Fruit fly (Drosophila melanogaster) whole organism, wandering third instar larva: ENCODE results near the gene Kaz.

ENCODE experiments used
- GATAd ChIP-seq: sonication (Bioruptor generic); optimal IDR thresholded peaks from 2 replicates; lab custom pipeline; 2016; ENCODE audit warnings: missing biosample characterization, missing genetic modification characterization
- HLH106 ChIP-seq: fragments of 200-800 bp; optimal IDR thresholded peaks from 3 replicates; lab custom pipeline; 2019; ENCODE audit warnings: missing biosample characterization, mild to moderate bottlenecking, missing genetic modification characterization, moderate library complexity
- Hr83 ChIP-seq: fragments of 200-300 bp; sonication (Bioruptor generic); optimal IDR thresholded peaks from 2 replicates; lab custom pipeline; 2016; ENCODE audit warnings: missing biosample characterization, mild to moderate bottlenecking, missing genetic modification characterization, moderate library complexity; ENCODE audit not compliant: poor library complexity, severe bottlenecking
- Jra ChIP-seq: sonication (Bioruptor generic); optimal IDR thresholded peaks from 2 replicates; lab custom pipeline; 2016; ENCODE audit warnings: missing biosample characterization, missing genetic modification characterization
- br ChIP-seq: fragments of 200-800 bp; sonication (Bioruptor generic); optimal IDR thresholded peaks from 2 replicates; lab custom pipeline; 2016; ENCODE audit warnings: missing biosample characterization, missing genetic modification characterization
- brk ChIP-seq: fragments of 200-800 bp; sonication (Bioruptor generic); optimal IDR thresholded peaks from 2 replicates; lab custom pipeline; 2016; ENCODE audit warnings: missing biosample characterization, mild to moderate bottlenecking, missing genetic modification characterization
- sv ChIP-seq: fragments of 200-800 bp; sonication (Bioruptor generic); optimal IDR thresholded peaks from 3 replicates; lab custom pipeline; 2016; ENCODE audit warnings: missing biosample characterization, missing genetic modification characterization

dm6 chr3R:24787042-24787565 is 42.7 kb downstream of the Kaz start, which contains the start of gene CG5805:
- TF ChIP-seq br, result peak; percentile 49
- no peak for TF ChIP-seq Jra (GFP tag; lab: Kevin White, UChicago)
- TF ChIP-seq HLH106 (tag; lab: Kevin White, UChicago), result peak; percentile 66
- TF ChIP-seq GATAd, result no peak
- TF ChIP-seq brk (GFP tag; lab: Kevin White, UChicago), result no peak
- TF ChIP-seq Hr83, result peak; percentile 34
- TF ChIP-seq sv (GFP tag; lab: Kevin White, UChicago), result peak; percentile 76
